Worm (Caenorhabditis elegans) whole organism, young adult: ENCODE results near the gene F15A4.2.

ENCODE experiments used
- B0019.2 ChIP-seq: fragments of 200-800 bp; sonication (Bioruptor generic); conservative IDR thresholded peaks from 2 replicates; pipeline ENCODE4 v1.3.6; 2022; ENCODE audit warnings: missing genetic modification reagents, missing genetic modification characterization, missing compliant biosample characterization
- B0035.1 ChIP-seq: sonication (generic microtip); optimal IDR thresholded peaks from 2 replicates; lab custom pipeline; 2016; ENCODE audit warnings: missing genetic modification characterization, mild to moderate bottlenecking, missing compliant biosample characterization, missing genotype, missing genetic modification reagents
- F49E8.2 ChIP-seq: sonication (generic microtip); optimal IDR thresholded peaks from 3 replicates; lab custom pipeline; 2017; ENCODE audit warnings: missing genetic modification characterization, mild to moderate bottlenecking, missing compliant biosample characterization, antibody characterized with exemption, moderate library complexity; ENCODE audit not compliant: insufficient read depth
- F55B11.4 ChIP-seq: sonication (generic microtip); optimal IDR thresholded peaks from 2 replicates; lab custom pipeline; 2016; ENCODE audit warnings: missing compliant biosample characterization, missing genetic modification characterization, borderline replicate concordance; ENCODE audit not compliant: insufficient read depth
- K11D2.4 ChIP-seq: fragments of 200-800 bp; sonication (Bioruptor generic); IDR thresholded peaks from 2 replicates; pipeline ENCODE4 v1.3.6; 2022; ENCODE audit warnings: missing genetic modification reagents, missing genetic modification characterization, missing compliant biosample characterization
- T26A5.8 ChIP-seq: sonication (generic microtip); optimal IDR thresholded peaks from 2 replicates; lab custom pipeline; 2016; ENCODE audit warnings: missing genetic modification characterization, missing compliant biosample characterization
- Y53F4B.3 ChIP-seq: fragments of 200-800 bp; sonication (Bioruptor generic); IDR thresholded peaks from 2 replicates; pipeline ENCODE4 v1.3.6; 2022; ENCODE audit warnings: missing genetic modification reagents, missing genetic modification characterization, missing compliant biosample characterization
- ama-1 ChIP-seq, 3 experiments: fragments of 150-350 bp in 1 of 3; sonication (generic microtip) in 2 of 3; optimal IDR thresholded peaks; 2 replicates each; lab custom pipeline; 2014 to 2018; ENCODE audit warnings: missing biosample characterization in 2 of 3, missing genetic modification characterization in 2 of 3, missing genetic modification reagents in 2 of 3
- aptf-3 ChIP-seq: fragments of 200-800 bp; sonication (Bioruptor generic); IDR thresholded peaks from 2 replicates; pipeline ENCODE4 v1.3.6; 2022; ENCODE audit warnings: missing genetic modification characterization, missing compliant biosample characterization
- attf-6 ChIP-seq: fragments of 200-800 bp; sonication (Bioruptor generic); IDR thresholded peaks from 2 replicates; pipeline ENCODE4 v1.3.6; 2022; ENCODE audit warnings: missing genetic modification reagents, missing genetic modification characterization, missing compliant biosample characterization
- fkh-3 ChIP-seq: sonication (generic microtip); optimal IDR thresholded peaks from 2 replicates; lab custom pipeline; 2016; ENCODE audit warnings: mild to moderate bottlenecking, missing genetic modification characterization, missing compliant biosample characterization
- him-1 ChIP-seq: sonication (generic microtip); optimal IDR thresholded peaks from 2 replicates; lab custom pipeline; 2016; ENCODE audit warnings: missing genotype, missing genetic modification reagents, missing genetic modification characterization, missing compliant biosample characterization
- hlh-12 ChIP-seq: sonication (generic microtip); optimal IDR thresholded peaks from 2 replicates; lab custom pipeline; 2016; ENCODE audit warnings: missing genetic modification characterization, missing compliant biosample characterization
- lir-1 ChIP-seq: fragments of 200-800 bp; sonication (Bioruptor generic); conservative IDR thresholded peaks from 2 replicates; pipeline ENCODE4 v1.3.6; 2022; ENCODE audit warnings: missing genetic modification reagents, missing genetic modification characterization, missing compliant biosample characterization
- lsl-1 ChIP-seq: fragments of 200-800 bp; sonication (Bioruptor generic); optimal IDR thresholded peaks from 2 replicates; lab custom pipeline; 2018; ENCODE audit warnings: mild to moderate bottlenecking, missing genetic modification characterization, moderate library complexity, missing compliant biosample characterization
- mel-28 ChIP-seq: sonication (generic microtip); optimal IDR thresholded peaks from 2 replicates; lab custom pipeline; 2016; ENCODE audit warnings: borderline replicate concordance, mild to moderate bottlenecking, missing genetic modification characterization, missing compliant biosample characterization
- nhr-80 ChIP-seq: sonication (generic microtip); optimal IDR thresholded peaks from 2 replicates; lab custom pipeline; 2016; ENCODE audit warnings: missing genetic modification characterization, missing compliant biosample characterization
- nhr-90 ChIP-seq: sonication (generic microtip); optimal IDR thresholded peaks from 2 replicates; lab custom pipeline; 2016; ENCODE audit warnings: missing genotype, mild to moderate bottlenecking, missing genetic modification characterization, missing compliant biosample characterization
- repo-1 ChIP-seq: sonication (generic microtip); optimal IDR thresholded peaks from 2 replicates; lab custom pipeline; 2017; ENCODE audit warnings: mild to moderate bottlenecking, missing genetic modification characterization, missing compliant biosample characterization
- tbx-9 ChIP-seq: sonication (generic microtip); optimal IDR thresholded peaks from 2 replicates; lab custom pipeline; 2016; ENCODE audit warnings: borderline replicate concordance, missing genetic modification characterization, inconsistent platforms, missing compliant biosample characterization
- unc-62 ChIP-seq: fragments of 150-350 bp; optimal IDR thresholded peaks from 2 replicates; lab custom pipeline; 2014; ENCODE audit warnings: missing biosample characterization, missing genetic modification reagents, missing genetic modification characterization
- ztf-26 ChIP-seq: sonication (generic microtip); optimal IDR thresholded peaks from 2 replicates; lab custom pipeline; 2017; ENCODE audit warnings: missing genetic modification characterization, missing compliant biosample characterization

F15A4.2 gene

DNA sequence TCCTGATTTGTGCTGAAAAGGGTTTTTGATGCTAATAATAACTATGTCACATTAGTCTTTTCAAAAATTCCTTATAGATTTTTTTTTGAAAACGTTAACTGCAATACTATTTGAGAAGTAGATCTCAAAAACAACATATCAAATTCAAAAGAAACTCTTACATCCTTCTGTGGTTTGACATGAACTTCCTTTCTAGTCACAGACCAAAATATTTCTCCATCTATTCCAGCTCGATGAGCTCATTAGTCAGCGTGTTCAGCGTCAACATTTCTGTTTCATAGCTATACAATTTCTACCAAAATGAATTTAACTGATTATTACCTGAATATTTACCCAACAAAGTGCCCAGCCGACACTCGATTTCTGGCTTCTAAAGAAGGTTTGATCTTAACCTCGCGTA, 46.3 kb downstream of the F15A4.2 start, which contains the start of gene srh-67:
Gene srh-67, plus strand, starts transcription at position 301 of the 400 bp plus-strand sequence.
- TF ChIP-seq fkh-3 (tag; lab: Kevin White, UChicago) (no peak), attf-6 (GFP tag; lab: Robert Waterston, UW) (no peak), F55B11.4 (tag; lab: Kevin White, UChicago) (no peak), ama-1 (optimal IDR thresholded peaks at IDR 0.05; lab: Kevin White, UChicago) (no peak), ama-1 (GFP tag; optimal IDR thresholded peaks at IDR 0.05; lab: Kevin White, UChicago) (no peak), F49E8.2 (tag; lab: Kevin White, UChicago) (no peak), tbx-9 (no peak), hlh-12 (tag; lab: Kevin White, UChicago) (no peak), ztf-26 (tag; lab: Kevin White, UChicago) (no peak), unc-62 (GFP tag; lab: Kevin White, UChicago) (no peak), B0035.1 (no peak), mel-28 (tag; lab: Kevin White, UChicago) (no peak), lsl-1 (GFP tag; lab: Kevin White, UChicago) (no peak), lir-1 (GFP tag; lab: Robert Waterston, UW) (no peak), him-1 (no peak)

DNA sequence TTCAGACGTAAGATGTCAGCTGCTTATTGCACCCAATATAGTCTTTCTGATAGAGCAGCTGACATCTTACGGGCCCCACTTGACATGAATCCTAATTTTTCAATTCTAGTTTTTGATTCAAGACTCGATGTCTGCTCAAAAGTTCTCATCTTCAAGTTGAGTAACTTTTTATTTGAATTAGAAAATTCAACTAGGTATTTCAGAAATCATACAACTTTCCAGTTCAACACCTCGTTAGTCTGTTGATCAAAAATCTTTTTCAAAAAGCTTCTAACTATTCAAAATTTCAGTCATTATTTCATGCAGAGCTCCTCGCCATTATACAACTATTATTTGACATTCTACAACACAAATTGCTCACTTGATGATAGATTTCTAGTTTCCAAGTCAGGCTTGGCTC, 49.5 kb downstream of the F15A4.2 start, which contains the start of gene srh-73:
Gene srh-73, plus strand, starts transcription at position 301 of the 400 bp plus-strand sequence.
- TF ChIP-seq K11D2.4 (no peak), nhr-80 (tag; lab: Kevin White, UChicago) (no peak), B0019.2 (no peak), repo-1 (no peak), nhr-90 (no peak), T26A5.8 (tag; lab: Kevin White, UChicago) (no peak), Y53F4B.3 (GFP tag; lab: Robert Waterston, UW) (no peak), lir-1 (GFP tag; lab: Robert Waterston, UW) (no peak), aptf-3 (no peak)
